Worm (Caenorhabditis elegans): Measurements from ENCODE around the gene acn-1.
A peak's percentile ranks its signal among the peaks of the same experiment; 100 is the strongest.

acn-1 gene

DNA sequence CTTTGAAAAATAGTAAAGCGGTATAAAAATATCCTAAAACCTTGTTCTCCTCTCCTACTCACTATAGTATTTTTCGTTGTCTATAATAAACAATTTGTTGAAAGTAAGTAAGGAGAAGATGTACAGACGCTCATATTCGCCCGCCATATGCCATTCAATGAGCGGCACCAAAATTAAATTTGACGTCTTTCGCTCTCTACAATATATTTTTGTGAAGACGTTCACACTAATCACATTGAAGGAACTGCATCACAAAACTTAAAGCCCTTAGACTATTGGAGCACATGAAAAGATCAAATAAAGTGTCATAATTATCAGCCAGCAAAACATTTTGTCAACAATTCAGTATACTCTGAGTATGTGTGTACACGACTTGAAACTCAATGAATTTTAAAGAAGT lies 34.9 kb upstream of the acn-1 start:
- TF ChIP-seq skn-1 (tag; optimal IDR thresholded peaks at IDR 0.05) (no peak), unc-130 (tag; optimal IDR thresholded peaks at IDR 0.05) (no peak), irx-1 (tag; optimal IDR thresholded peaks at IDR 0.05) (no peak), hlh-17 (GFP tag; optimal IDR thresholded peaks at IDR 0.05; ENCODE audit: borderline replicate concordance) (no peak), egl-27 (tag; optimal IDR thresholded peaks at IDR 0.05) (no peak), dsc-1 (tag; optimal IDR thresholded peaks at IDR 0.05) (no peak), nhr-71 (tag; optimal IDR thresholded peaks at IDR 0.05) (no peak), nhr-85 (tag) (no peak), F16B12.6 (tag; optimal IDR thresholded peaks at IDR 0.05) (no peak), grh-1 (GFP tag; IDR thresholded peaks at IDR 0.05) (no peak), nhr-237 (tag; optimal IDR thresholded peaks at IDR 0.05) (no peak), ceh-88 (GFP tag; IDR thresholded peaks at IDR 0.05) (no peak), sptf-1 (tag; optimal IDR thresholded peaks at IDR 0.05) (no peak), nhr-76 (tag; optimal IDR thresholded peaks at IDR 0.05) (no peak), unc-30 (tag; optimal IDR thresholded peaks at IDR 0.05) (no peak), tlp-1 (tag; optimal IDR thresholded peaks at IDR 0.05) (no peak), snu-23 (GFP tag; optimal IDR thresholded peaks at IDR 0.05) (no peak), ceh-90 (tag; optimal IDR thresholded peaks at IDR 0.05) (no peak), mab-9 (GFP tag; IDR thresholded peaks at IDR 0.05) (no peak)

DNA sequence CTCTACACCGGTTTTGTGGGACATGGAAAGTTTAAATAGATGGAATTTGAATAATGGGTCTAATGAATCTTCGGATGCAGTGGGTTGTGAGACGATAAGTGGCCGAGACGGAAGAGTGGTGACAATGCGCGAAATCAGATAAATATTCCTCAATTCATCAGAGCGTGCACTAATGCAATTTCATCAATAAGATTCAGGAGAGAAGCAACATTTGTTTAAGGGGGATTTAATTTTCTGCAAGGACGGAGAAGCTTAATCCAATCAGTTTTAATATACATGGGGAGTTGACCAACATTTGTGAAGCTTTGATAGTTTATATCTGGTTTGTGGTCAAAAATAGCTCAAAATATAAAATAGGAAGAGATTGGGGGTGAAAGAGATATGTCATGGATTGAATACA lies 32.6 kb upstream of the acn-1 start:
- no peak for TF ChIP-seq xbp-1 (tag; optimal IDR thresholded peaks at IDR 0.05)
- no peak for TF ChIP-seq nhr-84 (tag; optimal IDR thresholded peaks at IDR 0.05)
- no peak for TF ChIP-seq alr-1 (tag; optimal IDR thresholded peaks at IDR 0.05; ENCODE audit: borderline replicate concordance)
- no peak for TF ChIP-seq hlh-4 (tag; optimal IDR thresholded peaks at IDR 0.05)
- no peak for TF ChIP-seq nhr-237 (tag; optimal IDR thresholded peaks at IDR 0.05)
- no peak for TF ChIP-seq efl-1 (optimal IDR thresholded peaks at IDR 0.05)
- no peak for TF ChIP-seq efl-1 (GFP tag; optimal IDR thresholded peaks at IDR 0.05 in 1 of 2)
- no peak for TF ChIP-seq hpl-2 (GFP tag; optimal IDR thresholded peaks at IDR 0.05)
- TF ChIP-seq nhr-20 (tag; optimal IDR thresholded peaks at IDR 0.05), result no peak
- no peak for TF ChIP-seq unc-130 (tag; optimal IDR thresholded peaks at IDR 0.05)
- peak; percentile 10 for TF ChIP-seq nhr-47 (tag; optimal IDR thresholded peaks at IDR 0.05)
- peak; percentile 43 for TF ChIP-seq egl-13 (tag; optimal IDR thresholded peaks at IDR 0.05)
- TF ChIP-seq rnt-1 (tag; optimal IDR thresholded peaks at IDR 0.05), result no peak
- no peak for TF ChIP-seq ceh-88 (GFP tag; IDR thresholded peaks at IDR 0.05)
- TF ChIP-seq sup-37 (GFP tag; optimal IDR thresholded peaks at IDR 0.05), result no peak
- TF ChIP-seq fkh-4 (tag; optimal IDR thresholded peaks at IDR 0.05; ENCODE audit: borderline replicate concordance), result no peak
- no peak for TF ChIP-seq lin-35 (GFP tag; optimal IDR thresholded peaks at IDR 0.05)
- no peak for TF ChIP-seq ets-5 (GFP tag; IDR thresholded peaks at IDR 0.05)
- no peak for TF ChIP-seq grh-1 (GFP tag; IDR thresholded peaks at IDR 0.05)
- no peak for TF ChIP-seq nhr-28 (tag; optimal IDR thresholded peaks at IDR 0.05)
- no peak for TF ChIP-seq ztf-4 (tag; optimal IDR thresholded peaks at IDR 0.05)
- no peak for TF ChIP-seq blmp-1 (tag; optimal IDR thresholded peaks at IDR 0.05)
- no peak for TF ChIP-seq nhr-11 (tag; optimal IDR thresholded peaks at IDR 0.05)
- no peak for TF ChIP-seq mef-2 (tag; optimal IDR thresholded peaks at IDR 0.05)
- TF ChIP-seq mdl-1 (tag; optimal IDR thresholded peaks at IDR 0.05), result no peak
- TF ChIP-seq ces-1 (GFP tag; optimal IDR thresholded peaks at IDR 0.05), result peak; percentile 89
- no peak for TF ChIP-seq lin-15B (tag; optimal IDR thresholded peaks at IDR 0.05)
- TF ChIP-seq snu-23 (GFP tag; optimal IDR thresholded peaks at IDR 0.05), result no peak
- TF ChIP-seq swsn-7 (tag; optimal IDR thresholded peaks at IDR 0.05), result no peak
- no peak for TF ChIP-seq sox-4 (tag; optimal IDR thresholded peaks at IDR 0.05)
- no peak for TF ChIP-seq ceh-8 (GFP tag; optimal IDR thresholded peaks at IDR 0.05)
- no peak for TF ChIP-seq ceh-90 (tag; optimal IDR thresholded peaks at IDR 0.05)
- TF ChIP-seq F16B12.6 (tag; optimal IDR thresholded peaks at IDR 0.05), result no peak
- no peak for TF ChIP-seq tlp-1 (tag; optimal IDR thresholded peaks at IDR 0.05)
- no peak for TF ChIP-seq C04F5.9 (tag; optimal IDR thresholded peaks at IDR 0.05)
- peak; percentile 55 for TF ChIP-seq lin-14 (GFP tag; optimal IDR thresholded peaks at IDR 0.05)
- peak; percentile 4 for TF ChIP-seq nhr-71 (tag; optimal IDR thresholded peaks at IDR 0.05)
- TF ChIP-seq lsy-2 (tag; optimal IDR thresholded peaks at IDR 0.05), result no peak
- TF ChIP-seq dpl-1 (GFP tag; optimal IDR thresholded peaks at IDR 0.05), result no peak
- no peak for TF ChIP-seq ceh-82 (tag; optimal IDR thresholded peaks at IDR 0.05)
- no peak for TF ChIP-seq tbx-2 (tag; optimal IDR thresholded peaks at IDR 0.05)
- no peak for TF ChIP-seq lin-39 (tag; optimal IDR thresholded peaks at IDR 0.05)
- peak; percentile 10 for TF ChIP-seq nhr-85 (tag)

Data from whole organism, L1 larva.